Worm (Caenorhabditis elegans) whole organism, midembryonic: ENCODE data around the gene F36H12.10.
"Not testable (repeated sequence)": the region's sequence is repeated elsewhere in the genome, so short reads cannot be mapped to it uniquely, and the experiment has no call there.

Source experiments
- T22C8.4 ChIP-seq: fragments of 200-800 bp; sonication (Bioruptor generic); IDR thresholded peaks from 2 replicates; pipeline ENCODE4 v1.3.6; 2022; ENCODE audit warnings: missing genetic modification characterization, missing compliant biosample characterization
- cog-1 ChIP-seq: sonication (generic microtip); optimal IDR thresholded peaks from 2 replicates; lab custom pipeline; 2016; ENCODE audit warnings: missing genetic modification characterization, missing compliant biosample characterization
- flt-1 ChIP-seq: fragments of 200-800 bp; sonication (Bioruptor generic); IDR thresholded peaks from 2 replicates; pipeline ENCODE4 v1.3.6; 2022; ENCODE audit warnings: missing genetic modification characterization, missing compliant biosample characterization
- klf-2 ChIP-seq: fragments of 200-800 bp; sonication (Bioruptor generic); conservative IDR thresholded peaks from 2 replicates; pipeline ENCODE4 v1.3.6; 2022; ENCODE audit warnings: missing genetic modification reagents, missing genetic modification characterization, missing compliant biosample characterization
- med-1 ChIP-seq: sonication (generic microtip); optimal IDR thresholded peaks from 2 replicates; lab custom pipeline; 2017; ENCODE audit warnings: missing genetic modification characterization, mild to moderate bottlenecking, missing compliant biosample characterization, antibody characterized with exemption, missing genetic modification reagents; ENCODE audit not compliant: insufficient read depth
- ref-1 ChIP-seq: fragments of 200-800 bp; sonication (Bioruptor generic); conservative IDR thresholded peaks from 2 replicates; pipeline ENCODE4 v1.3.6; 2022; ENCODE audit warnings: missing genetic modification reagents, missing genetic modification characterization, missing compliant biosample characterization
- tab-1 ChIP-seq: fragments of 200-800 bp; sonication (Bioruptor generic); IDR thresholded peaks from 2 replicates; pipeline ENCODE4 v1.3.6; 2022; ENCODE audit warnings: missing genetic modification characterization, missing compliant biosample characterization
- ztf-23 ChIP-seq: fragments of 200-800 bp; sonication (Bioruptor generic); IDR thresholded peaks from 2 replicates; pipeline ENCODE4 v1.3.6; 2022; ENCODE audit warnings: missing genetic modification reagents, missing genetic modification characterization, missing compliant biosample characterization
- ztf-29 ChIP-seq: fragments of 200-800 bp; sonication (Bioruptor generic); IDR thresholded peaks from 2 replicates; pipeline ENCODE4 v1.3.6; 2022; ENCODE audit warnings: missing genetic modification reagents, missing genetic modification characterization, missing compliant biosample characterization

The F36H12.10 gene

DNA sequence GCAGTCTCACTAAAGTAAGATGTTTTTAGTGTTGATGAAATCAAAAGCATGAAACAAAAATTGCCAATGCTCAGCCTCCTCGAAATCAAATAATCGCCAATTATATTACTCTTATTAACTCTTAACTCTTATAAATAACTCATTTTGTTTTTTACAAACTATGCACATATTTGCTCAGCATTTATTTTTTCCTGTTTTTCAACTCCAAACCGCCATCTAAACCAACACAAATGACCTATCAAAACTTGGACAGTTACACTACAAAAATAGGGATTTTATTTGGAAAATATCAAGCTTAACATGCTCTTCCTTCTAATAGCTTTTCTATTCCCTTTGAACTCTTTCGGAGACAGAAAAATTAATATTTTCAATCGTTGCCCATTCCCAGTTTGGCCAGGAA lies 26.0 kb downstream of the F36H12.10 start, which contains the start of gene thn-6:
thn-6 (plus strand) TSS at position 301 of the 400 bp plus-strand sequence.
- TF ChIP-seq ztf-23 (GFP tag; lab: Robert Waterston, UW) (no peak), med-1 (GFP tag; lab: Kevin White, UChicago) (no peak), cog-1 (no peak), flt-1 (GFP tag; lab: Robert Waterston, UW) (no peak), klf-2 (no peak), tab-1 (GFP tag; lab: Robert Waterston, UW) (no peak), ztf-29 (no peak), T22C8.4 (GFP tag; lab: Robert Waterston, UW) (no peak), ref-1 (GFP tag; lab: Robert Waterston, UW) (no peak)

DNA sequence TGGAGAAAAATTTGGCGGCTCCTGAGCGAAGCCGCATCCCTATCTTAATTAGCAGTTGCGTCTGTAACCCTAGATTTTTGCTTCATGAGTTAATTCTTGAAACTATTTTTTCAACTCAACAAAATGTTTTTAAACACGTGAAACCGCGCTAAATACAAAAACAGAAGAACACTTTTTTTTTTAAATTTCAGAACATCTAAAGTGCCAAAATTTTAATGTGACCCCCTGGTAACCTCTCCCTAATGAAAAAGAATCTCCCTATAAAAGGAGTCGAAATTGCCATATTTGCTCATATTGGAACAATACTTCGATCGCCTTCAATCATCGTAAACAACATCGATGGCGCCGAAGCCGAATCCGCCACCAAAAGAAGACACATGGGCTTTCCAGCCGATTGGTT lies 28.0 kb downstream of the F36H12.10 start, which contains the start of gene nsph-4.1:
nsph-4.1 (plus strand) TSS at position 301 of the 400 bp plus-strand sequence.
- not testable (repeated sequence) for TF ChIP-seq T22C8.4 (GFP tag; lab: Robert Waterston, UW); tab-1 (GFP tag; lab: Robert Waterston, UW); cog-1

DNA sequence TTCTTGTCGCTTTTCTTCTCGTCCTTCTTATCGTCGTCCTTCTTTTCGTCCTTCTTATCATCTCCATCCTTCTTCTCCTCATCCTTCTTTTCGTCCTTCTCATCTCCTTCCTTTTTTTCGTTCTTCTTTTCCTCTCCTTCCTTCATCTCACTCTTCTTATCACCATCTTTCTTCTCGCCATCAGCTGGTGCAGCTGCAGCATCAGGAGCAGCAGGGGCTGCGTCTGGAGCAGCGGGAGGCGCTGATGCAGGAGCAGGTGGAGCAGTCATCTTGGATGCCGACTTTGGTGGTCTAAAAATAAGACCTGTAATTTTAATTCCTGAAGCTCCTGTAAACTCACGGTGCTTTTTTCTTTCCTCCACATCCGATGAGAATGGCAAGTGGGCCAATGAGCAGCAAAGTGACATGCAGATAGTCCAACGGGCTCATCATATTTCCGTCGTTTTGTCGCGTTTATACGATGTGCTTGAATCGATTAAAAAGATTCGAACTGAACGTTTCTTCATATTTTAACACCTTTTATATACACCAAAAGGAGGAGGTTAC lies 29.2 kb downstream of the F36H12.10 start, which contains the start of gene cylc-1:
cylc-1 (minus strand) TSS at position 496 of the 546 bp plus-strand sequence.
- TF ChIP-seq klf-2; ztf-23 (GFP tag; lab: Robert Waterston, UW); flt-1 (GFP tag; lab: Robert Waterston, UW): not testable (repeated sequence)

DNA sequence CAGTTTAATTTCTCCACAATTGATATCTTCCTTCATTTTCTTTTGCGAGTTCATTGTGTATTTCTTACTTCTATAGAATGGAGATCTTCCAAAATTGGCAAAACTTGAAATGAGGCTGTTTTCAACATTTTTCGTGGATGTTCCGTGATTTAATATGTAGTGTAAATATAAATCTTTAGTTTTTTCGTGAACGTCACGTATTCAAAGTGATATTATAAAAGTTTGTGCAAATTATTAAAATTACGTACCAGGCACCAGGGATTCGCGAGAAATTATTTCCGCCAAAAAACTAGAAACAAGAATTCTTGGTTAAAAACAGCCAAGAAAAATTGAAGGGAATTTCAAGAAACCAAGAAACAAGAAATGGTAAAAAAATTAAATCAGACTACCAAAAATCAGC lies 30.3 kb downstream of the F36H12.10 start, which contains the start of gene Y59E9AL.8:
Y59E9AL.8 (minus strand) TSS at position 101 of the 400 bp plus-strand sequence.
- TF ChIP-seq tab-1 (GFP tag; lab: Robert Waterston, UW): no peak
- TF ChIP-seq T22C8.4 (GFP tag; lab: Robert Waterston, UW): no peak
- no peak for TF ChIP-seq flt-1 (GFP tag; lab: Robert Waterston, UW)
- TF ChIP-seq klf-2: no peak
- no peak for TF ChIP-seq med-1 (GFP tag; lab: Kevin White, UChicago)
- no peak for TF ChIP-seq cog-1
- TF ChIP-seq ref-1 (GFP tag; lab: Robert Waterston, UW): no peak
- TF ChIP-seq ztf-29: no peak
- TF ChIP-seq ztf-23 (GFP tag; lab: Robert Waterston, UW): no peak

DNA sequence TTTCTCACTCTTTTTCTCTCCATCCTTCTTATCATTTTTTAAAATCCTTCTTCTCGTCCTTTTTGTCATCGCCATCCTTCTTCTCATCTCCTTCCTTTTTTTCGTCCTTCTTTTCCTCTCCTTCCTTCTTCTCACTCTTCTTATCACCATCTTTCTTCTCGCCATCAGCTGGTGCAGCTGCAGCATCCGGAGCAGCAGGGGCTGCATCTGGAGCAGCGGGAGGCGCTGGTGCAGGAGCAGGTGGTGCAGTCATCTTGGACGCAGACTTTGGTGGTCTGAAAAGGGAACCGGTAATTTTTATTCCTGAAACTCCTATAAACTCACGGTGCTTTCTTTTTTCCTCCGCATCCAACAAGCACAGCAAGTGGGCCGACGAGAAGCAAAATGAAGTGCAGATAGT lies 32.9 kb downstream of the F36H12.10 start:
- TF ChIP-seq klf-2 (no peak), ref-1 (GFP tag; lab: Robert Waterston, UW) (no peak), ztf-23 (GFP tag; lab: Robert Waterston, UW) (no peak), ztf-29 (no peak), flt-1 (GFP tag; lab: Robert Waterston, UW) (no peak)

DNA sequence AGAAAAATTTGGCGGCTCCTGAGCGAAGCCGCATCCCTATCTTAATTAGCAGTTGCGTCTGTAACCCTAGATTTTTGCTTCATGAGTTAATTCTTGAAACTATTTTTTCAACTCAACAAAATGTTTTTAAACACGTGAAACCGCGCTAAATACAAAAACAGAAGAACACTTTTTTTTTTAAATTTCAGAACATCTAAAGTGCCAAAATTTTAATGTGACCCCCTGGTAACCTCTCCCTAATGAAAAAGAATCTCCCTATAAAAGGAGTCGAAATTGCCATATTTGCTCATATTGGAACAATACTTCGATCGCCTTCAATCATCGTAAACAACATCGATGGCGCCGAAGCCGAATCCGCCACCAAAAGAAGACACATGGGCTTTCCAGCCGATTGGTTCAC lies 36.1 kb downstream of the F36H12.10 start, which contains the start of gene nsph-4.2:
nsph-4.2 (plus strand) TSS at position 301 of the 400 bp plus-strand sequence.
- TF ChIP-seq med-1 (GFP tag; lab: Kevin White, UChicago); flt-1 (GFP tag; lab: Robert Waterston, UW); klf-2: not testable (repeated sequence)

DNA sequence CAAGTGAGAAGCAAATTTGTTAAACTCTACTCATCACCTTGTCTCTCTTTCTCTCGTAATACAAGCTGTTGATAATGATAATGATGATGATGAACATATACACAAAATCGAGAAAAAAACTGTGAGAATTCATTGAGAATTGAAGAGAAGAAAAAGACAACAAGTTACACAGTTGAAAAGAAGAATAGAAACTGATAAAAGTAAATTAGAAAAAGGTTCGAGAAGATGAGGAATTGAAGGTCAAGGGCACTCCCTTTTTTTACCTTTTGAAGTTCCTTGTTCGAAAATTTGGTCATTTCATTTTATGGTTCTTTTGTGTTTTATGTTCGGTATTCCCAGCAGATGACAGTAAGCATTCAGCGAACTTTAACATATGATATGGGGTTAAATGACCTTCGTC lies 38.2 kb downstream of the F36H12.10 start:
- no peak for TF ChIP-seq flt-1 (GFP tag; lab: Robert Waterston, UW)
- no peak for TF ChIP-seq med-1 (GFP tag; lab: Kevin White, UChicago)
- TF ChIP-seq ztf-23 (GFP tag; lab: Robert Waterston, UW): no peak
- TF ChIP-seq T22C8.4 (GFP tag; lab: Robert Waterston, UW): no peak
- TF ChIP-seq ref-1 (GFP tag; lab: Robert Waterston, UW): no peak
- no peak for TF ChIP-seq tab-1 (GFP tag; lab: Robert Waterston, UW)
- TF ChIP-seq cog-1: no peak
- TF ChIP-seq ztf-29: no peak
- no peak for TF ChIP-seq klf-2

DNA sequence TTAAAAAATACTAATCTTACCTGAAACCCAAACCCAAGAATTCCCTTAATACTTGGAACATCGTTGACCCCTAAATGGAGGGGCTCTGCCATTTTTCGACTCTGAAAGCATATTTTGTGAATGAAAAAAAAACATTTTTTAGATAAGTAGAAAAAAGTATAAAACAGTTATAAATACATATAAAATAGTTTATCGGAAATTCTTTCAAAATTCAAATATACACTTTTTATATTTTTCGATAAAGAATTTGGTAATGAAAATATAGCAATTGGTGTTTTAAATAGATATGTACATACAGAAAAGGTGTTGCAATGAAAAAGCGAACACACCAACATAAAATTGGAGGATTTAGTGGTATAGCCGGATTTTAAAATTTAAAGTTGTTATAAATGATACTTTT lies 39.5 kb downstream of the F36H12.10 start, which contains the start of gene Y59E9AL.4:
Y59E9AL.4 (minus strand) TSS at position 101 of the 400 bp plus-strand sequence.
- TF ChIP-seq T22C8.4 (GFP tag; lab: Robert Waterston, UW) (no peak), ztf-23 (GFP tag; lab: Robert Waterston, UW) (no peak), ztf-29 (no peak), klf-2 (no peak), ref-1 (GFP tag; lab: Robert Waterston, UW) (no peak), cog-1 (no peak), tab-1 (GFP tag; lab: Robert Waterston, UW) (no peak), med-1 (GFP tag; lab: Kevin White, UChicago) (no peak), flt-1 (GFP tag; lab: Robert Waterston, UW) (no peak)

DNA sequence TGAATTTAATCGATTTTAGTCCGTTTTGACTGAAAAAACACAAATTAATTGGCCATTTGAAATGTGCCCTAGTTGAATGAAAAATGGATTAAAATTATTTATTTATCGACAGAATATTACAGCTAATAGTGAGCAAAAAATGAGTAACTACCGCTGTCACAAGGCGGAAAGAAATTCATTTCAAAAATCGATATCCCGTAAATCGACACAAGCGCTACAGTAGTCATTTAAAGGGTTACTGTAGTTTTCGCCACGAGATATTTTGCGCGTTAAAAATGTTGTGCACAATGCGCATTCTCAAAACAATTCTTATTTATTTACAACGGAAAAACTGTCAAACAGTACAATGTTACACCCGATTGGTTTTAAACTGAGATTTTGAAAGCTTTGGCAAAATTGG lies 44.0 kb downstream of the F36H12.10 start:
- TF ChIP-seq klf-2: no peak
- no peak for TF ChIP-seq ztf-29
- TF ChIP-seq T22C8.4 (GFP tag; lab: Robert Waterston, UW): no peak
- TF ChIP-seq med-1 (GFP tag; lab: Kevin White, UChicago): no peak
- no peak for TF ChIP-seq cog-1
- TF ChIP-seq flt-1 (GFP tag; lab: Robert Waterston, UW): no peak

DNA sequence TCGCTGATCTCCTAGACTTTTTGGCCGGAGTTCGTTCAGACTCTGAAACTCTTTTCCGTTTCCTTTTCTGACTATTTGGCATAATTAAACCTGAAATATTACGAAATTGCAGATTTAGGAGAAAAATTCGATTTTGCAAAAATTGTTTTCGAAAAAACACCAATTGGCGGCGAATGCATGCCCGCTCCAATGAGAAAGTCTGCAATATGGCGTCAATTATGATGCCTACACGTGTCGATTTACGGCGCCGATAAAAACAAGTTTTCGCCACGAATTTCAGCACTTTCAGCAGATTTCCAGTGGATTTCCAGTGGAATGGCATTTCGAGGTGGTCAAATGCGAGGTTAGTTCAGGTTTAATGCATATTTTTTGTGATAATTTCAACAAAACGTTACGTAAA lies 45.2 kb downstream of the F36H12.10 start, which contains the start of the genes Y59E9AL.36 and nbet-1:
Y59E9AL.36 (minus strand) TSS at position 92 of the 400 bp plus-strand sequence.
nbet-1 (plus strand) TSS at position 112 of the 400 bp plus-strand sequence.
- peak; percentile 39 for TF ChIP-seq cog-1
- no peak for TF ChIP-seq ztf-23 (GFP tag; lab: Robert Waterston, UW)
- no peak for TF ChIP-seq med-1 (GFP tag; lab: Kevin White, UChicago)
- no peak for TF ChIP-seq flt-1 (GFP tag; lab: Robert Waterston, UW)
